Fruit fly (Drosophila melanogaster): ENCODE data around the gene CG17211.

The CG17211 gene

DNA sequence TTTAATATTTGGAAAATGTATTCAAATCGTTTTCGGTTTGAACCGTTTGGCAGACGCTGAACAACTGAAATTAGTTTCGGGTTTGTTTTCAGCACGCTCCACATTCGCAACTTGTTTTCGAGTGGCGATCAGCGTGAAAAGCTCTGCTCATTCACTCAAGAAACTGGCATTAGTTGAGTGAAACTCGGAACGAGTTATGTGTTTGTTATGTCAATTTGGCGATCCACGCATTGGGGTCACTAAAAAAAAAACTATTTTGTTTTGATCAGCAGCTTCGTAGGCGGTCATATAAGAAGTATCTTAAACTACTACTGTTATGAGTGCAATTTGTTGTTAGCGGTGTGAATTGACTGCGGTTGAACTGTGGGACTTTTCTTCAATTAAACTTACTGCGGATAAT, 63.5 kb downstream of the CG17211 start, which contains the start of gene atilla (continued):
- no peak for TF ChIP-seq CG7745 (tag; optimal IDR thresholded peaks at IDR 0.05)
- no peak for TF ChIP-seq CG14441 (GFP tag; IDR thresholded peaks at IDR 0.05)
- no peak for TF ChIP-seq BEAF-32 (GFP tag; optimal IDR thresholded peaks at IDR 0.05)
- no peak for TF ChIP-seq CG10959 (GFP tag; IDR thresholded peaks at IDR 0.05)
- TF ChIP-seq Hmx (GFP tag; optimal IDR thresholded peaks at IDR 0.05): no peak
- TF ChIP-seq CG3847 (GFP tag; IDR thresholded peaks at IDR 0.05): no peak
- TF ChIP-seq CG6813 (GFP tag; optimal IDR thresholded peaks at IDR 0.05): no peak
- TF ChIP-seq CG17829 (tag; optimal IDR thresholded peaks at IDR 0.05): no peak
- no peak for TF ChIP-seq CG2678 (tag; optimal IDR thresholded peaks at IDR 0.05)
- no peak for TF ChIP-seq CG17612 (GFP tag; IDR thresholded peaks at IDR 0.05)

Measured in whole organism, embryonic.